Fruit fly (Drosophila melanogaster): ENCODE data around the gene NdufA3.

DNA sequence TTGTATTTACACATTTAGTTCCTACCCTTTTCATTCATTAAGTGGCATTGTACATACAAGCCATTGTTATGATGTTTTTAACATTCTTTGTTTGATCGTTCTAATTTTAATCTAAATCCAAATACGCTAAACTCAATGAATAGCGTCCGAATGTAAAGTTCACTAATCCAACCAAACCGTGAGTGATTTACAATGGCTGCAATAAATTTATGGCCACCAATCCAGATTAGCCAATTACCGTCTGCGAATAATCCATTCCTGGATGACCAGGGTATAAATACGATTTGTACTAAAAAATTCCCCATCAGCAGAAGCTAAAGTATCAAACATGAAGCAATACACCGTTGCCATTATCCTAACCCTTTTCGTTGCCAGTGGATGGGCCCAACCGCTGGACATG lies 31.5 kb upstream of the NdufA3 start, which contains the start of gene CG12057:
- TF ChIP-seq CG3032 (tag; optimal IDR thresholded peaks at IDR 0.05) = no peak
- TF ChIP-seq Eip78C (GFP tag) = no peak
